Worm (Caenorhabditis elegans): ENCODE results near the gene F40G9.18.

DNA sequence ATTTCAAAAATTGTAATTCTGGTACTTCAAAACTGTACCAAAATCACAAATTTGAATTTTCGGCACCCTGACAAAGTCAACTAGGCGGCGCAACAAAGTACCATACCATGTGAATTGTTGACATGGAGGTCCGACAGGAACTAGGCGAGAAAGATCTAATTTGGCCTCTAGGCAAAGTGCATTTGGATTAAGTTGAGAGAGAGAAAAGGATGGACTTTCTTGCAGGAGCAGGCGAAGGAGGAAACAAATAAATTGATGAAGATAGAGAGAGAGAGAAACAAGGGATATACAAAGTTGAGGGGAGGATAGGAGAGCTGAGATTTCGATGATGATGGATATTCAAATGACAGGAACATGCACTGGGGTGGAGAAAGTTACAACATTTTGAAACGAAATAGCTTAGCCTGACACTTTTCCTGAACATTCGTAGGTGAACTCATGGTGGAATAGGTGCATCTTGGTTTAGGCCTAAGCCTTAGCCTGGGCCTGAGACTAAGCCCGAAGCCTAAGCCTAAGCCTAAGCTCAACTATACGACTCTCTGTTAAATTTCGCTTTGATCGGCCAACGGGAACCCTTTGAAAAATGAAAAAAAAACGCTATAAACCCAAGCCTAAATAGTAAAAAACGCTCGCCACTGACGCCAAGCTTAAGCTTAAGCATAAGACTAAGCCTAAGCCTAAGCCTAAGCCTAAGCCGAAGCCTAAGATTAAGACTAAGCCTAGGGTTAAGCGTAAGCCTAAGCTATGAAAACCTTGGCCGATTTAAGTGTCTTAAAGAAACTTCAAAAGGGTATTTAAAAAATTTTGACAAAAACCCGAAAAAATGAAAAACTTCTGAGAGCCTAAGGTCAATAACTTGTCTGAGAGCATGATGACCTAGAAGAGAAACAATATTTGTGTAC lies 39.7 kb upstream of the F40G9.18 start:
- TF ChIP-seq nhr-11 (tag; optimal IDR thresholded peaks at IDR 0.05) (no peak), elt-3 (tag; optimal IDR thresholded peaks at IDR 0.05) (no peak), nhr-10 (tag; optimal IDR thresholded peaks at IDR 0.05) (no peak), unc-62 (GFP tag; optimal IDR thresholded peaks at IDR 0.05) (no peak), snpc-4 (tag; optimal IDR thresholded peaks at IDR 0.05) (no peak)
